Worm (Caenorhabditis elegans) whole organism, late embryonic: ENCODE data around the gene zmp-5.

ENCODE experiments used
- K02D7.2 ChIP-seq: sonication (generic microtip); optimal IDR thresholded peaks from 2 replicates; lab custom pipeline; 2017; ENCODE audit warnings: mild to moderate bottlenecking, missing genetic modification characterization, missing compliant biosample characterization
- K09A11.1 ChIP-seq: sonication (generic microtip); optimal IDR thresholded peaks from 2 replicates; lab custom pipeline; 2017; ENCODE audit warnings: antibody characterized with exemption, mild to moderate bottlenecking, missing genetic modification characterization, missing compliant biosample characterization; ENCODE audit not compliant: insufficient read depth
- T23F11.4 ChIP-seq: fragments of 200-800 bp; sonication (Bioruptor generic); optimal IDR thresholded peaks from 2 replicates; lab custom pipeline; 2018; ENCODE audit warnings: mild to moderate bottlenecking, missing genetic modification characterization, missing compliant biosample characterization
- Y22D7AL.16 ChIP-seq: sonication (generic microtip); optimal IDR thresholded peaks from 2 replicates; lab custom pipeline; 2016; ENCODE audit warnings: missing genetic modification characterization, missing compliant biosample characterization
- ceh-14 ChIP-seq: sonication (generic microtip); optimal IDR thresholded peaks from 2 replicates; lab custom pipeline; 2016; ENCODE audit warnings: missing genotype, missing genetic modification characterization, missing compliant biosample characterization
- ceh-18 ChIP-seq: sonication (generic microtip); optimal IDR thresholded peaks from 2 replicates; lab custom pipeline; 2016; ENCODE audit warnings: missing genetic modification characterization, missing compliant biosample characterization
- ceh-2 ChIP-seq: sonication (generic microtip); optimal IDR thresholded peaks from 2 replicates; lab custom pipeline; 2016; ENCODE audit warnings: missing genotype, missing genetic modification characterization, missing compliant biosample characterization
- ceh-22 ChIP-seq: sonication (generic microtip); optimal IDR thresholded peaks from 2 replicates; lab custom pipeline; 2017; ENCODE audit warnings: missing biosample characterization, missing genetic modification characterization
- ceh-24 ChIP-seq: sonication (generic microtip); optimal IDR thresholded peaks from 2 replicates; lab custom pipeline; 2016; ENCODE audit warnings: mild to moderate bottlenecking, missing genetic modification characterization, missing compliant biosample characterization
- ceh-30 ChIP-seq: fragments of 150-350 bp; optimal IDR thresholded peaks from 2 replicates; lab custom pipeline; 2014; ENCODE audit warnings: missing biosample characterization, missing genetic modification characterization
- ceh-34 ChIP-seq: sonication (generic microtip); optimal IDR thresholded peaks from 2 replicates; lab custom pipeline; 2016; ENCODE audit warnings: mild to moderate bottlenecking, missing genetic modification characterization, missing compliant biosample characterization
- ceh-45 ChIP-seq: fragments of 200-800 bp; sonication (Bioruptor generic); IDR thresholded peaks from 2 replicates; pipeline ENCODE4 v1.3.6; 2022; ENCODE audit warnings: missing genetic modification reagents, missing genetic modification characterization, missing compliant biosample characterization
- ceh-9 ChIP-seq: sonication (generic microtip); optimal IDR thresholded peaks from 2 replicates; lab custom pipeline; 2016; ENCODE audit warnings: mild to moderate bottlenecking, missing genetic modification characterization, inconsistent platforms, missing compliant biosample characterization
- dmd-4 ChIP-seq: sonication (generic microtip); optimal IDR thresholded peaks from 2 replicates; lab custom pipeline; 2016; ENCODE audit warnings: borderline replicate concordance, missing genetic modification characterization, missing compliant biosample characterization
- elt-2 ChIP-seq: sonication (generic microtip); optimal IDR thresholded peaks from 2 replicates; lab custom pipeline; 2016; ENCODE audit warnings: missing genetic modification reagents, missing genetic modification characterization, missing compliant biosample characterization
- elt-4 ChIP-seq: sonication (generic microtip); optimal IDR thresholded peaks from 2 replicates; lab custom pipeline; 2016; ENCODE audit warnings: missing genetic modification characterization, missing compliant biosample characterization
- eyg-1 ChIP-seq: sonication (generic microtip); optimal IDR thresholded peaks from 2 replicates; lab custom pipeline; 2016; ENCODE audit warnings: missing genotype, missing genetic modification characterization, missing compliant biosample characterization
- fax-1 ChIP-seq: sonication (generic microtip); optimal IDR thresholded peaks from 2 replicates; lab custom pipeline; 2016; ENCODE audit warnings: missing genotype, missing genetic modification characterization, missing compliant biosample characterization
- fkh-10 ChIP-seq: fragments of 150-350 bp; optimal IDR thresholded peaks from 2 replicates; lab custom pipeline; 2014; ENCODE audit warnings: missing biosample characterization, missing genetic modification reagents, missing genetic modification characterization
- fkh-6 ChIP-seq: sonication (generic microtip); optimal IDR thresholded peaks from 2 replicates; lab custom pipeline; 2016; ENCODE audit warnings: missing genetic modification characterization, missing compliant biosample characterization
- hlh-30 ChIP-seq: sonication (generic microtip); optimal IDR thresholded peaks from 2 replicates; lab custom pipeline; 2017; ENCODE audit warnings: antibody characterized with exemption, missing genetic modification characterization, missing compliant biosample characterization; ENCODE audit not compliant: insufficient read depth
- hlh-6 ChIP-seq: sonication (generic microtip); optimal IDR thresholded peaks from 2 replicates; lab custom pipeline; 2016; ENCODE audit warnings: missing genotype, missing genetic modification characterization, missing compliant biosample characterization
- hlh-8 ChIP-seq: sonication (generic microtip); optimal IDR thresholded peaks from 2 replicates; lab custom pipeline; 2016; ENCODE audit warnings: missing genotype, missing genetic modification characterization, missing compliant biosample characterization
- lim-6 ChIP-seq: sonication (generic microtip); optimal IDR thresholded peaks from 2 replicates; lab custom pipeline; 2016; ENCODE audit warnings: missing genetic modification characterization, missing compliant biosample characterization
- lin-11 ChIP-seq: fragments of 200-800 bp; sonication (Bioruptor generic); optimal IDR thresholded peaks from 2 replicates; lab custom pipeline; 2018; ENCODE audit warnings: mild to moderate bottlenecking, missing genetic modification characterization, missing compliant biosample characterization
- nhr-11 ChIP-seq: fragments of 150-350 bp; optimal IDR thresholded peaks from 2 replicates; lab custom pipeline; 2014; ENCODE audit warnings: missing biosample characterization, missing genetic modification characterization
- npax-4 ChIP-seq: sonication (generic microtip); optimal IDR thresholded peaks from 2 replicates; lab custom pipeline; 2016; ENCODE audit warnings: missing genetic modification characterization, missing compliant biosample characterization
- odd-2 ChIP-seq: sonication (generic microtip); optimal IDR thresholded peaks from 2 replicates; lab custom pipeline; 2017; ENCODE audit warnings: antibody characterized with exemption, mild to moderate bottlenecking, missing genetic modification characterization, missing compliant biosample characterization
- pag-3 ChIP-seq: sonication (generic microtip); optimal IDR thresholded peaks from 2 replicates; lab custom pipeline; 2016; ENCODE audit warnings: missing compliant biosample characterization, missing genetic modification characterization, borderline replicate concordance
- pat-9 ChIP-seq: fragments of 200-800 bp; sonication (Bioruptor generic); optimal IDR thresholded peaks from 2 replicates; lab custom pipeline; 2018; ENCODE audit warnings: mild to moderate bottlenecking, missing genetic modification characterization, moderate library complexity, missing compliant biosample characterization
- pha-2 ChIP-seq: sonication (generic microtip); optimal IDR thresholded peaks from 2 replicates; lab custom pipeline; 2017; ENCODE audit warnings: mild to moderate bottlenecking, missing genetic modification characterization, missing compliant biosample characterization
- pha-4 ChIP-seq: fragments of 150-350 bp; optimal IDR thresholded peaks from 2 replicates; lab custom pipeline; 2018; ENCODE audit warnings: missing biosample characterization, missing genetic modification reagents, missing genetic modification characterization
- pqm-1 ChIP-seq: sonication (generic microtip); optimal IDR thresholded peaks from 2 replicates; lab custom pipeline; 2016; ENCODE audit warnings: missing genetic modification characterization, missing compliant biosample characterization
- pros-1 ChIP-seq: fragments of 150-350 bp; optimal IDR thresholded peaks from 2 replicates; lab custom pipeline; 2014; ENCODE audit warnings: missing biosample characterization, missing genetic modification reagents, missing genetic modification characterization
- ref-2 ChIP-seq: sonication (generic microtip); optimal IDR thresholded peaks from 2 replicates; lab custom pipeline; 2016; ENCODE audit warnings: missing genetic modification characterization, missing compliant biosample characterization
- sox-2 ChIP-seq: fragments of 200-800 bp; sonication (Bioruptor generic); IDR thresholded peaks from 2 replicates; pipeline ENCODE4 v1.3.6; 2022; ENCODE audit warnings: missing genetic modification reagents, missing genetic modification characterization, missing compliant biosample characterization
- ttx-3 ChIP-seq: sonication (generic microtip); optimal IDR thresholded peaks from 2 replicates; lab custom pipeline; 2016; ENCODE audit warnings: missing genetic modification reagents, missing genetic modification characterization, missing compliant biosample characterization
- unc-42 ChIP-seq: sonication (generic microtip); optimal IDR thresholded peaks from 2 replicates; lab custom pipeline; 2016; ENCODE audit warnings: missing genotype, missing genetic modification characterization, missing compliant biosample characterization
- zip-5 ChIP-seq: sonication (generic microtip); optimal IDR thresholded peaks from 2 replicates; lab custom pipeline; 2016; ENCODE audit warnings: missing genetic modification characterization, missing compliant biosample characterization

The zmp-5 gene

DNA sequence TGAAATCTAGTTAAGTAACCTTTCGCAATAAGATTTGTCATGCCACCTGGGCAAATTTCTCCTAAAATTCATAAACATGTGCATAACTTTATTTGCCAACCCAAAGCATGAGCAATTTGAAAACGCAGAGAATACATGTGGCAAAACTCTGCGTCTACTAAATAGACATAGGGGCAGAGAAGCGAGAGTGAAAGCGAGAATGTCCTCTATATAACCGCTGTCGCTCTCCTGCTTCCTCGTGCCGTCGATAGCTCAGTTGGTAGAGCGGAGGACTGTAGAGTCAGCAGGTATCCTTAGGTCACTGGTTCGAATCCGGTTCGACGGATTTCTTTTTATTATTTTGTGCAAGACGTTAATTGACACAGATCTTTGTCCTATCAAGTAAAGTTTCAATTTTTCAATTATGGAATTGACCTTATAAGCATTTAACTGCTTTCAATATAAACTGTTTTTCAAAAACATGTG, 18.1 kb downstream of the zmp-5 start (continued):
- peak; percentile 91 for TF ChIP-seq T23F11.4 (GFP tag; lab: Kevin White, UChicago)
- peak; percentile 91 for TF ChIP-seq Y22D7AL.16 (tag; lab: Kevin White, UChicago)
- TF ChIP-seq K09A11.1 (tag; lab: Kevin White, UChicago) = peak; percentile 89
- peak; percentile 93 for TF ChIP-seq ceh-14 (tag; lab: Kevin White, UChicago)
- TF ChIP-seq pag-3 (tag; lab: Kevin White, UChicago) = peak; percentile 62
- TF ChIP-seq fax-1 (tag; lab: Kevin White, UChicago) = peak; percentile 92
- no peak for TF ChIP-seq elt-4
- peak; percentile 81 for TF ChIP-seq lin-11 (tag; lab: Kevin White, UChicago)
- no peak for TF ChIP-seq pha-4 (tag; lab: Kevin White, UChicago)
- peak; percentile 91 for TF ChIP-seq eyg-1 (tag; lab: Kevin White, UChicago)
- TF ChIP-seq ceh-45 (GFP tag; lab: Robert Waterston, UW) = peak; percentile 94
- TF ChIP-seq pqm-1 (tag; lab: Kevin White, UChicago) = peak; percentile 74
- peak; percentile 90 for TF ChIP-seq hlh-30 (tag; lab: Kevin White, UChicago)
- peak; percentile 70 for TF ChIP-seq ceh-30 (tag; lab: Kevin White, UChicago)
- peak; percentile 83 for TF ChIP-seq ceh-24 (tag; lab: Kevin White, UChicago)
- TF ChIP-seq unc-42 (tag; lab: Kevin White, UChicago) = peak; percentile 80

DNA sequence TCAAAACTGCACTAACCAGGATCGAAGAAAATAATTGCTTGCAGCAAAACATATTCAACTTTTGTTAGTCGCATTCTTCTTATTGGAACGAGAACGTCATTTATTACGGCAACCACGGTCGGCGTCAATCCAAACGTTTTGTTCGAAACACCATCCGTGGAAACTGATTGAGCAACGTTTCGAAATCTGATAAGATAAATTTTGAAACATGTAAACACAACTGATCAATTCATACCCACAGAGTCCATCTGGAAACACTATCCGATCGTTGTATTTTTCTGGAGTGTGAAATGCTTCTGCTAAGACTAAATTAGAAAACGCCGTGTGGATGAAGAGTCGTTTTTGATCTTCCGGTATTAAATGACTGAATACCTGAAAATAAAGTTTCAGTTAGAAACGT, 18.9 kb downstream of the zmp-5 start:
- TF ChIP-seq npax-4 (tag; lab: Kevin White, UChicago) (no peak), elt-2 (no peak), ref-2 (tag; lab: Kevin White, UChicago) (no peak), nhr-11 (no peak), fkh-10 (GFP tag; lab: Kevin White, UChicago) (no peak)

DNA sequence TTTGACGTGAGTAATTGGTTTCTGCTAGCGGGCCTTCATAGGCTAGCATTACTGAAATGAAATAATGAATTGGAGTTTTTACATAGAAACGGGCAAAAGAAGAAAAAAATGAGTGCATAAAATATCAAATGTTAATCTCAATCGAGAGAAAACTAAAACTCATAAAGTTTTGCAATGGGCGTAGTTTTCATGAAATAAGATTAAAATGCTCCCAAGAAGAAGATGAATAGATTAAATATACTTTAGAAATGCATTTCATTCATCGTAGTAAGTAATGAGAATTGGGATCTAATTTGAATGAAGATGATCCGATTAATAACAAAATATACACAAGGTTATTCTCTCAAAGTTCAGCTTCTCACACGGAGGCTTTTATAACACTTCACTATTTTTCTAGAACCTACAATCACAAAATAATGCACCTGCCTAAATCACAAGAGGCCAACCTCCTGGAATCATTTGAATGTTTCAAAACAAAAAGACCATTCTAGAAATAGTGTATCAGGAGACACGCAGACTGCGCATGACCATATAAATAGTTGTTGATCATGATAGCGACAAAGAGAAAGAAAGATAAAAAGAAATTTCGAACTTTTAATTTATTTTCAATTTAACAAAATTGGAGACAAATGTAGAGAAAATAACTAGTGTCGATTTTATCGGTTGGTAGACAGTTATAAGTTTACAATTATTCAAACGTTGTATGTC, 21.0 kb downstream of the zmp-5 start, which contains the start of gene nhr-17:
TSS of gene nhr-17 (minus strand) at position 51 of the 708 bp plus-strand sequence.
- no peak for TF ChIP-seq fkh-6 (tag; lab: Kevin White, UChicago)
- no peak for TF ChIP-seq hlh-6 (tag; lab: Kevin White, UChicago)
- no peak for TF ChIP-seq ceh-24 (tag; lab: Kevin White, UChicago)
- TF ChIP-seq ceh-14 (tag; lab: Kevin White, UChicago) = no peak
- TF ChIP-seq odd-2 (tag; lab: Kevin White, UChicago) = no peak
- TF ChIP-seq ceh-22 (tag; lab: Kevin White, UChicago) = no peak
- TF ChIP-seq pros-1 = no peak
- TF ChIP-seq dmd-4 = no peak

DNA sequence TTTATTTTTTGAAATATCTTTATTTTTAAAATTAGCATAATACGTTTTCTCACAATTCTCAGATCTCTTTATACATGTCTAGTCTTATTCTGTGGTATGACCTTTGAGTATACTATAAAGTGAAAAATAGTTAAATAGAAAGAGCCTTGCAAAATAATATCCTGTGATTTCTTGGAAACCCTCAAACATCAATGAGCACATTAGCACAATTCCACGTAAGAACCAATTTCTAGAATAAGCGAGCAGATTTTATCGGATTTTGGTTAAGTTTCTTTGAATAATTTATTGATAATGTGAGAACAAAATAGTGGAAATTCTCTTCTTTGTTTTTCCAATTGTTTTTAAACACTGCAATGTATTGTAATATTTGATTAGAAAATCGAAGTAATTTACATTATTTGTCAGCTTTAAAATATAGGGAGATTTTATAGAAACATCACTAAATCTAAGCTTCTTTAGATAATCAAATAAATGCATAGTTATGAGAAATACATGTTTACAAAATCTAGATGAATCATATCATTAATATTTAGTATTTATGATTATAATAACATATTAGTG, 22.1 kb downstream of the zmp-5 start:
- TF ChIP-seq ceh-14 (tag; lab: Kevin White, UChicago) (no peak), K02D7.2 (tag; lab: Kevin White, UChicago) (no peak), elt-2 (no peak), lim-6 (tag; lab: Kevin White, UChicago) (no peak), pha-2 (tag; lab: Kevin White, UChicago) (no peak), sox-2 (no peak), zip-5 (tag; lab: Kevin White, UChicago) (no peak), ceh-18 (tag; lab: Kevin White, UChicago) (no peak), fkh-6 (tag; lab: Kevin White, UChicago) (no peak), ttx-3 (tag; lab: Kevin White, UChicago) (no peak), ceh-34 (tag; lab: Kevin White, UChicago) (no peak), T23F11.4 (GFP tag; lab: Kevin White, UChicago) (no peak), ref-2 (tag; lab: Kevin White, UChicago) (no peak), pat-9 (tag; lab: Kevin White, UChicago) (no peak), ceh-45 (GFP tag; lab: Robert Waterston, UW) (no peak), nhr-11 (no peak), hlh-8 (tag; lab: Kevin White, UChicago) (no peak), ceh-9 (no peak), ceh-2 (tag; lab: Kevin White, UChicago) (no peak)
